Worm (Caenorhabditis elegans) whole organism, L1 larva: ENCODE measurements around the gene F36H5.14.

Source experiments
- lin-39 ChIP-seq: fragments of 150-350 bp; optimal IDR thresholded peaks from 2 replicates; lab custom pipeline; 2014; ENCODE audit warnings: missing biosample characterization, missing genetic modification reagents, missing genetic modification characterization
- pqm-1 ChIP-seq: sonication (generic microtip); optimal IDR thresholded peaks from 3 replicates; lab custom pipeline; 2017; ENCODE audit warnings: missing biosample characterization, missing genetic modification characterization
- snpc-4 ChIP-seq: fragments of 150-350 bp; optimal IDR thresholded peaks from 2 replicates; lab custom pipeline; 2014; ENCODE audit warnings: missing biosample characterization, missing genetic modification characterization

DNA sequence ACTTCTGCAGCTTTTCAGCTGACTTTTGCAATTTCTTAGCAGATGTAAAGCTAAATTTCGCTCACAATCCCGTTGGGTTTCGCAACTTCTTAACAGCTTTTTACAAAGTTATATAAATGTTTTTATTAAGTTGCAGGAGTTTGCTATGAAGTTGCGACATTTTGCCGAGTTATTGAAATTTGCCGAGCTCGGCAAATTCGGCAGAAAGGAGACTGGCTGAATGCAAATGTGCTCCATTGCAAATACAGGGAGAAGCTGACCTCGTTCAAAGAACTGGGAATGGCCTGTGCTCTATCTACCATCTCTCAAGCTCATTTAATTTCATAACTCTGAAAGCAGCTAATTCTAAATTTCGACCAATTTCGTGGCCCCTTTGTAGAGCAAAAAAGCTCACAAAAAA is 9.5 kb downstream of the F36H5.14 start, which contains the start of gene C08F1.11:
- TF ChIP-seq snpc-4 (tag; lab: Kevin White, UChicago) (no peak), lin-39 (no peak), pqm-1 (tag; lab: Kevin White, UChicago) (no peak)
